Worm (Caenorhabditis elegans): ENCODE data around the gene T01D1.4.

T01D1.4 gene

DNA sequence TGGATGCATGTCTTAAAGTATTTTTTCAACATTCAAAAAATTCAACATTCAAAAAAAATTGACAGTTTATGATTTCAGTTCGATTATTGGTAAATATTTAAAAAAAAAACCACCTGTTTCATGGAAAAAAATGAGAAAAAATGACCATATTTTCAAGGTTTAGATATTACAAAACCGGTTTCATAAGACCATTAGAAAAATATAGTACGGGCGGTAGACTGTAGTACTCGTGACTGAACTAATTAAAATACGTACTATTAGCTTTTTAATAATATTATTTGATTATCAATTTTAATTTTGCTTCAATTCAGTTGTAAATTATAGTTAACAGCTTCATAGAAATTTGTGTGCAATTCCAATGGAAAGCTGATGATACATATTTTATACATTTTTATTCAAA is 2.3 kb downstream of the T01D1.4 start:
- TF ChIP-seq mes-2 (tag; optimal IDR thresholded peaks at IDR 0.05; ENCODE audit: poor library complexity, severe bottlenecking) (no peak), F26F4.8 (GFP tag; conservative IDR thresholded peaks at IDR 0.05) (no peak), unc-39 (tag; optimal IDR thresholded peaks at IDR 0.05) (no peak), nhr-111 (GFP tag; optimal IDR thresholded peaks at IDR 0.05) (no peak), unc-62 (GFP tag; optimal IDR thresholded peaks at IDR 0.05 in 1 of 2) (no peak), unc-62 (tag; optimal IDR thresholded peaks at IDR 0.05) (no peak)

DNA sequence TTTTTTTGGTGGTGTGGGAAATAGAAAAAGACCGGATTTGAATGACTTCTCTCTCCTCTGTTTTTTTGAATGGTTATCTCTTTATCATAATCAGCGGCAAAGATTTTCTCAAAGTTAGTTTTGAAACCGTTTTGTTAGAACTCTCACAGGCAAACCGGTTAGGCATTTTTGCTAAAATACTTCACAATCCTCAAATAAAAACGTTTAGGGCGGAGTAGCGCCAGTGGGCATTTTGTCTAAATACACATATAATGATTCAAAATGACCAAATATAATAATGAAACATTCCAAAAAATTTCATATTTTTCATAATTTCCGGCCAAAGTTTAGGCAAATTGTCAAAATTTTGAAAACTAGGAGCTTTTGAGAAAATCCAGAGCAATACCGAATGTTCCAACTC is 3.0 kb downstream of the T01D1.4 start, which contains the start of gene T01D1.3:
T01D1.3 (minus strand) TSS at position 101 of the 400 bp plus-strand sequence.
- TF ChIP-seq Y48G9A.11 (GFP tag; IDR thresholded peaks at IDR 0.05) (no peak), unc-62 (GFP tag; optimal IDR thresholded peaks at IDR 0.05 in 1 of 2) (peak in 1 of 2 experiments; percentile 21), unc-62 (tag; optimal IDR thresholded peaks at IDR 0.05) (no peak), spr-1 (tag; optimal IDR thresholded peaks at IDR 0.05) (no peak), ztf-11 (tag; optimal IDR thresholded peaks at IDR 0.05) (no peak), mep-1 (tag; optimal IDR thresholded peaks at IDR 0.05) (no peak), cey-2 (tag; optimal IDR thresholded peaks at IDR 0.05; ENCODE audit: borderline replicate concordance, insufficient read depth) (no peak), nhr-25 (tag; optimal IDR thresholded peaks at IDR 0.05; ENCODE audit: borderline replicate concordance, insufficient read depth) (no peak)

DNA sequence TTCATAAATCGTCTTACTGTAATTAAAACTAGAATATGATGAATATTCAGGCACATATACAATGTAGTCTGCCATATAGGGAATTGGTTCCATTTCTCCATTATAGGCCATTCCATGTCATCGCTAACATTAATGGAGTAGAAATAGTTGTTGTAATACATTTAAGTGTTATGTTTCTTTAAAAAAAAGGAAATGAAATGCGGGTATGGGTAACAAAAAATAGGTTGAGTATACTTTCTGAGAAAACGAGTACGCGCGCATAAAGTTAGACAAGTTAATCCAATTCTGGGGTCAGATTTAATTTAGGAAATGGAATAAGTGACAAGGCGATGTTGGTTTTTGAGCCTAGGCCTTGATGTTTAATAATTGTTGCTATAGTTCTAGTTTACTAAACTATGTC is 5.2 kb downstream of the T01D1.4 start, which contains the start of gene T01D1.7:
T01D1.7 (minus strand) TSS at position 101 of the 400 bp plus-strand sequence.
- TF ChIP-seq snpc-1.2 (GFP tag; IDR thresholded peaks at IDR 0.05) = no peak
- TF ChIP-seq unc-39 (tag; optimal IDR thresholded peaks at IDR 0.05) = no peak
- peak in 1 of 2 experiments; percentile 46 for TF ChIP-seq unc-62 (GFP tag; optimal IDR thresholded peaks at IDR 0.05 in 1 of 2)
- no peak for TF ChIP-seq unc-62 (tag; optimal IDR thresholded peaks at IDR 0.05)
- no peak for TF ChIP-seq mxl-3 (GFP tag; optimal IDR thresholded peaks at IDR 0.05)

DNA sequence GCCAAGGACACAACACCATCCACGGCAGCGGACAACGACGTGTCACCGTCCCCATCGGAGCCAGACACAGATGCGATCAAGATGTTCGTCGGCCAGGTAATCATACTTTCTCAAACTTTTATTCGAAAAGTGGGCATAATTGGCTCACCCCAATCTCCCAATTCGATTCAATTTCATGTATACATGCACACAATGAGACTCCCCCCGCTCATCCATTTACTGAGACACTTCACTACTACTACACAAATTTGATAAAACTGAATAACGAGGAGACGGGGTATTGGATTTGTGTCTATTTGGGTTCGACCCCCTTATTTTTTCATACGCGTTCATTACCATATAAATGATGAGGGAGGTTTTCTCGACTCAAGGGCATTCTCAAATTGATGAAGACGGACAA is 15.7 kb downstream of the T01D1.4 start:
- peak; percentile 15 for TF ChIP-seq mes-2 (tag; optimal IDR thresholded peaks at IDR 0.05; ENCODE audit: poor library complexity, severe bottlenecking)
- TF ChIP-seq snpc-4 (tag; optimal IDR thresholded peaks at IDR 0.05) = no peak
- no peak for TF ChIP-seq egl-27 (tag; optimal IDR thresholded peaks at IDR 0.05)
- TF ChIP-seq unc-130 (GFP tag; optimal IDR thresholded peaks at IDR 0.05) = no peak

- TF ChIP-seq spr-1 (tag; optimal IDR thresholded peaks at IDR 0.05) (no peak), dpl-1 (GFP tag; optimal IDR thresholded peaks at IDR 0.05) (peak; percentile 30), T20F7.1 (GFP tag; optimal IDR thresholded peaks at IDR 0.05) (no peak), nhr-28 (tag; optimal IDR thresholded peaks at IDR 0.05) (peak; percentile 92), dmd-6 (GFP tag; IDR thresholded peaks at IDR 0.05) (peak; percentile 92), unc-62 (GFP tag; optimal IDR thresholded peaks at IDR 0.05 in 1 of 2) (peak in 1 of 2 experiments; percentile 13), unc-62 (tag; optimal IDR thresholded peaks at IDR 0.05) (no peak), dmd-9 (GFP tag; IDR thresholded peaks at IDR 0.05) (no peak), madf-9 (GFP tag; conservative IDR thresholded peaks at IDR 0.05) (no peak), ama-1 (optimal IDR thresholded peaks at IDR 0.05) (peak; percentile 15), mep-1 (tag; optimal IDR thresholded peaks at IDR 0.05) (peak; percentile 16), mdl-1 (tag; optimal IDR thresholded peaks at IDR 0.05) (peak in 1 of 2 experiments; percentile 57), mes-2 (tag; optimal IDR thresholded peaks at IDR 0.05; ENCODE audit: poor library complexity, severe bottlenecking) (peak; percentile 44), hmg-1.1 (GFP tag; IDR thresholded peaks at IDR 0.05) (0 out of 2 replicates have a peak, but pooled peaks have one; percentile 12), lin-38 (GFP tag; IDR thresholded peaks at IDR 0.05) (peak; percentile 25; the same call in 1 of the 2 replicates), pqm-1 (tag; optimal IDR thresholded peaks at IDR 0.05) (peak; percentile 97), lsy-2 (tag; optimal IDR thresholded peaks at IDR 0.05) (peak in 1 of 2 experiments; percentile 47), mxl-2 (GFP tag; conservative IDR thresholded peaks at IDR 0.05) (peak; percentile 37; the same call in 1 of the 2 replicates), mxl-3 (GFP tag; optimal IDR thresholded peaks at IDR 0.05) (peak; percentile 88), nhr-6 (tag; optimal IDR thresholded peaks at IDR 0.05) (peak; percentile 47), nhr-76 (tag; optimal IDR thresholded peaks at IDR 0.05) (no peak), nhr-41 (GFP tag; IDR thresholded peaks at IDR 0.05) (peak; percentile 64), ztf-11 (tag; optimal IDR thresholded peaks at IDR 0.05) (no peak), hlh-30 (tag; optimal IDR thresholded peaks at IDR 0.05; ENCODE audit: insufficient read depth) (peak; percentile 46), nhr-48 (tag; optimal IDR thresholded peaks at IDR 0.05) (peak; percentile 71), php-3 (GFP tag; IDR thresholded peaks at IDR 0.05) (peak; percentile 83), egl-43 (GFP tag; IDR thresholded peaks at IDR 0.05) (no peak), cey-2 (tag; optimal IDR thresholded peaks at IDR 0.05; ENCODE audit: borderline replicate concordance, insufficient read depth) (peak; percentile 48), nhr-42 (GFP tag; IDR thresholded peaks at IDR 0.05) (0 out of 2 replicates have a peak, but pooled peaks have one; percentile 11), nhr-77 (tag; optimal IDR thresholded peaks at IDR 0.05) (peak; percentile 66), F10B5.3 (tag; optimal IDR thresholded peaks at IDR 0.05) (no peak)
Measured at ce11 chrII:162182-162581, 16.7 kb downstream of the T01D1.4 start, which contains the start of gene etr-1. TSS of gene etr-1 (plus strand) at chrII:162374.
